Worm (Caenorhabditis elegans) whole organism, mixed stage, embryonic: ENCODE data around the gene srv-26.

Experiments used
- M03D4.4 ChIP-seq: sonication (generic microtip); optimal IDR thresholded peaks from 2 replicates; lab custom pipeline; 2017; ENCODE audit warnings: mild to moderate bottlenecking, missing genetic modification characterization, missing compliant biosample characterization
- bed-3 ChIP-seq: fragments of 200-800 bp; sonication (Bioruptor generic); optimal IDR thresholded peaks from 3 replicates; lab custom pipeline; 2018; ENCODE audit warnings: mild to moderate bottlenecking, missing genetic modification characterization, moderate library complexity, missing compliant biosample characterization
- blmp-1 ChIP-seq: fragments of 150-350 bp; optimal IDR thresholded peaks from 2 replicates; lab custom pipeline; 2014; ENCODE audit warnings: missing biosample characterization, missing genetic modification characterization
- ceh-39 ChIP-seq: fragments of 150-350 bp; optimal IDR thresholded peaks from 2 replicates; lab custom pipeline; 2014; ENCODE audit warnings: missing biosample characterization, missing genetic modification characterization
- ceh-83 ChIP-seq: fragments of 200-800 bp; sonication (Bioruptor generic); optimal IDR thresholded peaks from 2 replicates; lab custom pipeline; 2018; ENCODE audit warnings: mild to moderate bottlenecking, missing genetic modification characterization, missing compliant biosample characterization
- ces-1 ChIP-seq: fragments of 150-350 bp; optimal IDR thresholded peaks from 2 replicates; lab custom pipeline; 2014; ENCODE audit warnings: missing biosample characterization, missing genetic modification reagents, missing genetic modification characterization
- drap-1 ChIP-seq: fragments of 200-800 bp; sonication (Bioruptor generic); optimal IDR thresholded peaks from 3 replicates; lab custom pipeline; 2018; ENCODE audit warnings: mild to moderate bottlenecking, missing genetic modification characterization, missing compliant biosample characterization
- elt-1 ChIP-seq: sonication (generic microtip); optimal IDR thresholded peaks from 2 replicates; lab custom pipeline; 2017; ENCODE audit warnings: missing genetic modification characterization, mild to moderate bottlenecking, missing compliant biosample characterization, antibody characterized with exemption, moderate library complexity, borderline replicate concordance; ENCODE audit not compliant: insufficient read depth
- elt-3 ChIP-seq: fragments of 150-350 bp; optimal IDR thresholded peaks from 2 replicates; lab custom pipeline; 2014; ENCODE audit warnings: missing biosample characterization, missing genetic modification characterization
- flh-1 ChIP-seq: fragments of 200-800 bp; sonication (Bioruptor generic); optimal IDR thresholded peaks from 2 replicates; lab custom pipeline; 2018; ENCODE audit warnings: mild to moderate bottlenecking, missing genetic modification characterization, moderate library complexity, missing compliant biosample characterization
- ham-2 ChIP-seq: fragments of 200-800 bp; sonication (Bioruptor generic); optimal IDR thresholded peaks from 2 replicates; lab custom pipeline; 2018; ENCODE audit warnings: mild to moderate bottlenecking, missing genetic modification characterization, missing compliant biosample characterization
- lin-13 ChIP-seq: fragments of 150-350 bp; optimal IDR thresholded peaks from 2 replicates; lab custom pipeline; 2014; ENCODE audit warnings: missing biosample characterization, missing genetic modification characterization
- lin-32 ChIP-seq: fragments of 200-800 bp; sonication (Bioruptor generic); optimal IDR thresholded peaks from 2 replicates; lab custom pipeline; 2018; ENCODE audit warnings: mild to moderate bottlenecking, missing genetic modification characterization, missing compliant biosample characterization
- lsy-2 ChIP-seq: fragments of 150-350 bp; optimal IDR thresholded peaks from 2 replicates; lab custom pipeline; 2014; ENCODE audit warnings: missing biosample characterization, missing genetic modification characterization
- mab-5 ChIP-seq: fragments of 150-350 bp; optimal IDR thresholded peaks from 2 replicates; lab custom pipeline; 2014; ENCODE audit warnings: missing biosample characterization, missing genetic modification characterization
- mep-1 ChIP-seq: fragments of 150-350 bp; optimal IDR thresholded peaks from 2 replicates; lab custom pipeline; 2017; ENCODE audit warnings: missing biosample characterization, missing genetic modification reagents, missing genetic modification characterization, inconsistent platforms
- mls-2 ChIP-seq: sonication (generic microtip); optimal IDR thresholded peaks from 2 replicates; lab custom pipeline; 2016; ENCODE audit warnings: mild to moderate bottlenecking, missing genetic modification characterization, moderate library complexity, missing compliant biosample characterization
- nhr-12 ChIP-seq: fragments of 150-350 bp; optimal IDR thresholded peaks from 2 replicates; lab custom pipeline; 2014; ENCODE audit warnings: missing biosample characterization, missing genetic modification characterization
- nhr-2 ChIP-seq: fragments of 150-350 bp; optimal IDR thresholded peaks from 2 replicates; lab custom pipeline; 2014; ENCODE audit warnings: missing biosample characterization, missing genetic modification characterization
- nhr-76 ChIP-seq: sonication (generic microtip); optimal IDR thresholded peaks from 2 replicates; lab custom pipeline; 2017; ENCODE audit warnings: missing biosample characterization, missing genetic modification characterization
- pha-4 ChIP-seq: fragments of 150-350 bp; optimal IDR thresholded peaks from 2 replicates; lab custom pipeline; 2018; ENCODE audit warnings: missing biosample characterization, missing genetic modification reagents, missing genetic modification characterization
- sem-2 ChIP-seq: fragments of 200-800 bp; sonication (Bioruptor generic); optimal IDR thresholded peaks from 2 replicates; lab custom pipeline; 2018; ENCODE audit warnings: mild to moderate bottlenecking, missing genetic modification characterization, missing compliant biosample characterization
- sptf-1 ChIP-seq: sonication (generic microtip); optimal IDR thresholded peaks from 2 replicates; lab custom pipeline; 2017; ENCODE audit warnings: mild to moderate bottlenecking, missing genetic modification characterization, moderate library complexity, missing compliant biosample characterization
- tbx-8 ChIP-seq: fragments of 200-800 bp; sonication (Bioruptor generic); optimal IDR thresholded peaks from 2 replicates; lab custom pipeline; 2018; ENCODE audit warnings: mild to moderate bottlenecking, missing genetic modification characterization, moderate library complexity, missing compliant biosample characterization
- unc-120 ChIP-seq: sonication (generic microtip); optimal IDR thresholded peaks from 2 replicates; lab custom pipeline; 2017; ENCODE audit warnings: missing genetic modification characterization, missing compliant biosample characterization; ENCODE audit not compliant: poor library complexity, severe bottlenecking
- unc-39 ChIP-seq: fragments of 150-350 bp; optimal IDR thresholded peaks from 2 replicates; lab custom pipeline; 2014; ENCODE audit warnings: missing biosample characterization, missing genetic modification characterization
- unc-62 ChIP-seq: fragments of 150-350 bp; optimal IDR thresholded peaks from 2 replicates; lab custom pipeline; 2014; ENCODE audit warnings: missing biosample characterization, missing genetic modification reagents, missing genetic modification characterization
- zip-8 ChIP-seq: fragments of 150-350 bp; optimal IDR thresholded peaks from 2 replicates; lab custom pipeline; 2014; ENCODE audit warnings: missing biosample characterization, missing genetic modification characterization

The srv-26 gene

DNA sequence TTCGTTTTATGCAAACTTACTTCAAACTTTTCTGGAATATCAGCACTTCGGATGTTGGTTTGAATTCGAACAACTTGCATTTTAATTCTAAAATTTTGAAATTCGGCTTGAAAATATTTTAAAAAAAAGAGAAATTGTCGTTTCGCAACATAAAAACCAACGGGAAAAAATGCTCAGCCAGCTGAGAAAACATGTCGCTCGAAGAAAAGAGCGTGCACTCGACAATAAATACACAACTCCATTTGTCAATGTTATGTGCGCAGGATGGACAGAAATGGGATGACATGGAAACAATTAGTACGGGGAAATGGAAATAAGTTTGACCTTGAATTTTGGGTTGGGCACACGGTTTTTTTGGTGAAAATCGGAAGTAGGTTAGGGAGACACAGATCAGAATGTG is 34.2 kb upstream of the srv-26 start, which contains the start of gene mif-4:
Gene mif-4, minus strand, starts transcription at position 87 of the 400 bp plus-strand sequence.
- TF ChIP-seq pha-4 (no peak), blmp-1 (tag; lab: Kevin White, UChicago) (no peak), lsy-2 (tag; lab: Kevin White, UChicago) (no peak), ham-2 (no peak), nhr-2 (tag; lab: Kevin White, UChicago) (no peak), ces-1 (GFP tag; lab: Kevin White, UChicago) (peak; percentile 9)

DNA sequence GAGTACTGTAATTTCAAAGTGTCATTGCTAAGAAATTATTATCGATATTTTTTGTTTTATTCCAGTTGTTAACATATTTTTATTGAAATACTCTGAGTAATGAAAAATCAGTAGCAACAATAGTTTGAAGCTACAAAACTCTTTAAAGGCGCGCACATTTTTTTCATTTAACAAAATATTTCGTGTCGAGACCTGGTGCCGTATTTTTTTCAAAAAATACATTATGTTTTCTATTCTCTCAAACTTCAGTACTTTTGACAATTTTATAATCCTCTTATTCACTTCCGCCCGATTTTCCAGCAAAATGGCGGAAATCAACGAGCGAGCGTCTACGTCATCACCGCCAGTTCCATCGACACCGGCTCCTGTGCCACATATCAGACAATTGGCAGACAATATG is 32.3 kb upstream of the srv-26 start, which contains the start of gene blos-2:
Gene blos-2, plus strand, starts transcription at position 301 of the 400 bp plus-strand sequence.
- TF ChIP-seq pha-4, result no peak
- TF ChIP-seq bed-3 (GFP tag; lab: Kevin White, UChicago), result no peak
- no peak for TF ChIP-seq ceh-83 (GFP tag; lab: Kevin White, UChicago)
- no peak for TF ChIP-seq unc-120
- TF ChIP-seq mls-2 (tag; lab: Kevin White, UChicago), result no peak
- no peak for TF ChIP-seq flh-1 (GFP tag; lab: Kevin White, UChicago)
- no peak for TF ChIP-seq unc-39
- no peak for TF ChIP-seq ceh-39 (tag; lab: Kevin White, UChicago)
- TF ChIP-seq mep-1 (tag; lab: Kevin White, UChicago), result no peak
- no peak for TF ChIP-seq lin-32
- TF ChIP-seq blmp-1 (tag; lab: Kevin White, UChicago), result no peak
- TF ChIP-seq ham-2, result no peak
- TF ChIP-seq lsy-2 (tag; lab: Kevin White, UChicago), result no peak
- no peak for TF ChIP-seq nhr-2 (tag; lab: Kevin White, UChicago)
- no peak for TF ChIP-seq nhr-12 (tag; lab: Kevin White, UChicago)
- no peak for TF ChIP-seq mab-5 (tag; lab: Kevin White, UChicago)
- TF ChIP-seq tbx-8, result no peak
- no peak for TF ChIP-seq sem-2 (GFP tag; lab: Kevin White, UChicago)
- TF ChIP-seq lin-13 (tag; lab: Kevin White, UChicago), result no peak
- TF ChIP-seq sptf-1 (tag; lab: Kevin White, UChicago), result no peak

DNA sequence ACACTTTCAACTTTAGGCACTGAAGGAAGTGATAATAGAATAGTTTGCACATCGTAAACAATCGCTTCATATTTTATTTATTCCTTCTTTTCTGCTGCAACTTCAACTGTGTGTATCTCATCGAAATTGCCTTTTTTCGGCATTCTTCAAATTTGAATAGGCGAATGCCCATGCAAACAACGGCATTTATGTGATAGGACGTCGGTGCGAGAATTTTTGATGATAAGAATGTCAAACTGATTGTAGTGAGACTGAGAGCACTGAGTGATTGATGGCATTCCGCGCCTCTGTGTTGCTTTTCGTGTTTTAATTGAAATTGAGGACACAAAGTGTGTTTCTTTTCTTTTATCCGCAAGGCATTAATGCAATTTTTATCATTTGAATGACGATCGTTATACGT is 29.1 kb upstream of the srv-26 start:
- no peak for TF ChIP-seq sem-2 (GFP tag; lab: Kevin White, UChicago)
- peak; percentile 12 for TF ChIP-seq unc-120
- no peak for TF ChIP-seq mab-5 (tag; lab: Kevin White, UChicago)
- peak; percentile 49 for TF ChIP-seq unc-62

DNA sequence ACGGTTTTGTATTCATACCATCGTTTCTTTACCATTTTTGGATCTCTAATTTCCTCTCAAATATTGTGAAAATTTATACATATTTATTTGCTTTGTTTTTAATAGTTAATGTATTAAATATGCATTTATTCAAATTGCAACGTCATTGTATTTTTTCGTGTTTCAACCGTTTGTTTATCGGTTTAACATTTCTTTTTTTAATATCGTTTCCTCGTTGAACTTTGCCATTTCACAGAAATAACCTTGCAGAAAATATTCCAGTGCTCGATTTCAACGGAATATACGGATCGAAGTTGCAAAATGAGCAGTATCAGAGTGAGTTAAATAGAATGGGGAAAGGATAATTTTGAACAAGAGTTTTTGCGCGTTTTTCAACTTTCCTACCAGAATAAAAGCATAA is 27.7 kb upstream of the srv-26 start, which contains the start of gene seu-1:
Gene seu-1, plus strand, starts transcription at position 301 of the 400 bp plus-strand sequence.
- TF ChIP-seq zip-8 (tag; lab: Kevin White, UChicago), result no peak
- no peak for TF ChIP-seq ces-1 (GFP tag; lab: Kevin White, UChicago)
- no peak for TF ChIP-seq mab-5 (tag; lab: Kevin White, UChicago)
- no peak for TF ChIP-seq nhr-2 (tag; lab: Kevin White, UChicago)
- TF ChIP-seq tbx-8, result no peak
- no peak for TF ChIP-seq nhr-12 (tag; lab: Kevin White, UChicago)
- no peak for TF ChIP-seq unc-62
- no peak for TF ChIP-seq unc-39
- no peak for TF ChIP-seq ceh-39 (tag; lab: Kevin White, UChicago)
- TF ChIP-seq M03D4.4, result no peak
- TF ChIP-seq ceh-83 (GFP tag; lab: Kevin White, UChicago), result no peak
- no peak for TF ChIP-seq lsy-2 (tag; lab: Kevin White, UChicago)
- TF ChIP-seq lin-13 (tag; lab: Kevin White, UChicago), result no peak

DNA sequence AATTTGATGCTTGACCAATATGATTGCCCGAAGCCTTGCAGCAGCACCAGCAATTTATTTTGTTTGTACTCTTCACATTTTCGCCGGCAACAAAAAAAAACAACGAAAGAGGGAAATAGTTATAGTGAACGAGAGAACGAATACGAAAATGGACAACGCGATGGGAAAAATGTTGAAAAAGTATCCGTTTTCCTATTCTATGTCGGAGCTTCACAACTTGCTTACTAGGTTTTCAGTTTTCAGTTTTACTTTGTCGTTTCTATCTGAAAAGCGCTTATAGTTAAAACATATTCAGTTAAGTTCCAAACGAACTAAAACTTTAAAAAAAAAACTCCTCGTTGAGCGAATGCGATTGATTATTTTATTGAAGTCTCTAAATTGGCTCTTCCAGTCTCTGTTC is 26.5 kb upstream of the srv-26 start:
- TF ChIP-seq bed-3 (GFP tag; lab: Kevin White, UChicago), result no peak
- no peak for TF ChIP-seq nhr-12 (tag; lab: Kevin White, UChicago)
- no peak for TF ChIP-seq mls-2 (tag; lab: Kevin White, UChicago)
- TF ChIP-seq lin-13 (tag; lab: Kevin White, UChicago), result no peak
- TF ChIP-seq elt-3 (tag; lab: Kevin White, UChicago), result no peak
- no peak for TF ChIP-seq zip-8 (tag; lab: Kevin White, UChicago)
- TF ChIP-seq pha-4, result no peak
- TF ChIP-seq unc-62, result no peak
- no peak for TF ChIP-seq nhr-76 (tag; lab: Kevin White, UChicago)
- no peak for TF ChIP-seq unc-120
- TF ChIP-seq unc-39, result no peak
- TF ChIP-seq lin-32, result no peak

DNA sequence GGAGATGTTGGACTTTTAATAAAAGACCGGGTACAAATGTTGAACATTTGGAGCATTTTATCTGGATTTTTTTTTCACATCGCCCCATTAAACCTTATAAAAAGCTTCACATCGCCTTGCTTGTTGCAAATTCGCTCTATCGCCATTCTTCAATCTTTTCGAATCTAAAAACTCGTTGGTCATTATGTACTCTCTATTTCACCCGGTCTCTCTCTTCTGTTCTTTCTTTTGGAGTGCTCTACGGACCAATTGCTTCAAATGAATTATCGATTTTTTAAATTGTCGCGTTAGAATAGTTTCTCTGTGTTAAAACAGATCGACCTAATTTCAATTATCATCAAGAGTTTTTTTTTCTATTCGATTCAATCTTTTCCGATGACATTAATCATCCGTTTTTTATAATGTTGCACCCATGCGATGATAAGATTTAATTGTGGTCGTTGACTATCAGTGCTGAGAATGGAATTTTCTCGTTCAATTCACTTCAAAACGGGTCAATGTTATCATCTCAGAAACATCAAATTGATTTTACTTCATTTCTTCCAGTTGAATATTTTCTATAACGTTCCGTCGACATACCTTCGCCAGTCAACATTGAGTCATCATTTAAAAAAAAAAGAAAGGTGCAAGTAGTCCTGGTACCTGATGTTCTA is 25.8 kb upstream of the srv-26 start:
- TF ChIP-seq ceh-83 (GFP tag; lab: Kevin White, UChicago) (no peak), mls-2 (tag; lab: Kevin White, UChicago) (no peak), M03D4.4 (no peak), mep-1 (tag; lab: Kevin White, UChicago) (peak; percentile 25), tbx-8 (no peak), unc-62 (no peak), drap-1 (GFP tag; lab: Kevin White, UChicago) (no peak), ceh-39 (tag; lab: Kevin White, UChicago) (peak; percentile 55), ces-1 (GFP tag; lab: Kevin White, UChicago) (peak; percentile 73), blmp-1 (tag; lab: Kevin White, UChicago) (no peak), nhr-12 (tag; lab: Kevin White, UChicago) (no peak), lin-32 (no peak), bed-3 (GFP tag; lab: Kevin White, UChicago) (no peak), elt-1 (tag; lab: Kevin White, UChicago) (peak; percentile 15), sptf-1 (tag; lab: Kevin White, UChicago) (no peak)
